Fruit fly (Drosophila melanogaster): ENCODE measurements around the gene BBS5.

Gene BBS5

DNA sequence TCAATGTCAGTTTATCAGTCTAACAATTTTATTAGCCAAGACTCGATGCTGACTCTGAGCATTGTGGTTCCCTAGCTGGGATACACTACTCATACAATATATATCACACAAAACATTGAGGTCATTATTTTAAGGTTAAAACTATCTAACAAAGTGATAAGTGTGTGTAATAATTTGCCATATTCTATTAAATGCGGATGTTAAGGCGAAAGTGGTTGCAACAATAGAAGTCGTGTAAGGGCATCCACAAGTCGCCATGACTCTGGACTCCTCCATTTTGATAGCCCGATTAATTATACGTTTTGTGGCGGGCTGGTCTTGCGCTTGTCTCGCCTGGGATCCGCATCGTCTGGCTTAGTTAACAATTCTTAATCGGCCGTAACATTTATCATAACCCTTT lies 30.7 kb downstream of the BBS5 start (continued):
- TF ChIP-seq al (GFP tag; IDR thresholded peaks at IDR 0.05): no peak
- peak; percentile 45 for TF ChIP-seq fd64A (GFP tag; optimal IDR thresholded peaks at IDR 0.05)
- no peak for TF ChIP-seq br (optimal IDR thresholded peaks at IDR 0.05)
- TF ChIP-seq CG13624 (GFP tag; optimal IDR thresholded peaks at IDR 0.05): no peak
- peak in 1 of 3 experiments; percentile 27 for TF ChIP-seq Stat92E (GFP tag; optimal IDR thresholded peaks at IDR 0.05)
- TF ChIP-seq cas (GFP tag; IDR thresholded peaks at IDR 0.05): no peak
- no peak for TF ChIP-seq ham (GFP tag; IDR thresholded peaks at IDR 0.05)
- TF ChIP-seq Med (GFP tag): peak; percentile 83
- no peak for TF ChIP-seq YL-1 (GFP tag; optimal IDR thresholded peaks at IDR 0.05)
- peak; percentile 10 for TF ChIP-seq Asciz (GFP tag; optimal IDR thresholded peaks at IDR 0.05)
- peak; percentile 35 for TF ChIP-seq CG12219 (GFP tag; optimal IDR thresholded peaks at IDR 0.05)
- TF ChIP-seq BtbVII (GFP tag; optimal IDR thresholded peaks at IDR 0.05): no peak
- TF ChIP-seq gro (GFP tag; optimal IDR thresholded peaks at IDR 0.05): no peak
- no peak for TF ChIP-seq stc (GFP tag; IDR thresholded peaks at IDR 0.05)
- TF ChIP-seq CG8765 (GFP tag; IDR thresholded peaks at IDR 0.05): no peak
- peak; percentile 98 for TF ChIP-seq D19A (tag; optimal IDR thresholded peaks at IDR 0.05)
- TF ChIP-seq CG18764 (GFP tag; optimal IDR thresholded peaks at IDR 0.05): no peak
- peak; percentile 22 for TF ChIP-seq NfI (GFP tag; optimal IDR thresholded peaks at IDR 0.05)
- no peak for TF ChIP-seq kah (GFP tag; optimal IDR thresholded peaks at IDR 0.05)
- TF ChIP-seq CG13123 (GFP tag; optimal IDR thresholded peaks at IDR 0.05): no peak
- no peak for TF ChIP-seq CG3726 (GFP tag; IDR thresholded peaks at IDR 0.05)
- no peak for TF ChIP-seq usp (GFP tag; optimal IDR thresholded peaks at IDR 0.05)
- peak in 1 of 2 experiments; percentile 44 for TF ChIP-seq Pdp1 (GFP tag; optimal IDR thresholded peaks at IDR 0.05)
- TF ChIP-seq CG3407 (GFP tag; optimal IDR thresholded peaks at IDR 0.05): peak; percentile 17
- TF ChIP-seq Dip2 (GFP tag; IDR thresholded peaks at IDR 0.05): no peak
- no peak for TF ChIP-seq CTCF (GFP tag; optimal IDR thresholded peaks at IDR 0.05)
- TF ChIP-seq slp2 (GFP tag; optimal IDR thresholded peaks at IDR 0.05): peak; percentile 17
- no peak for TF ChIP-seq NFAT (GFP tag; IDR thresholded peaks at IDR 0.05)
- no peak for TF ChIP-seq sqz (GFP tag; optimal IDR thresholded peaks at IDR 0.05)
- TF ChIP-seq Fer2 (tag; optimal IDR thresholded peaks at IDR 0.05): no peak
- no peak for TF ChIP-seq Fer1 (GFP tag; optimal IDR thresholded peaks at IDR 0.05)
- TF ChIP-seq GATAe (GFP tag; conservative IDR thresholded peaks at IDR 0.05): no peak
- no peak for TF ChIP-seq grn (GFP tag; optimal IDR thresholded peaks at IDR 0.05)
- TF ChIP-seq tio (GFP tag; optimal IDR thresholded peaks at IDR 0.05): no peak
- TF ChIP-seq crc (GFP tag; optimal IDR thresholded peaks at IDR 0.05): no peak
- no peak for TF ChIP-seq CG15269 (tag; optimal IDR thresholded peaks at IDR 0.05)
- TF ChIP-seq gsb (GFP tag; IDR thresholded peaks at IDR 0.05): no peak
- peak in 1 of 3 experiments; percentile 81 for TF ChIP-seq lola (GFP tag; optimal IDR thresholded peaks at IDR 0.05)
- TF ChIP-seq CG11695 (GFP tag; IDR thresholded peaks at IDR 0.05): no peak
- TF ChIP-seq ap (GFP tag; IDR thresholded peaks at IDR 0.05): no peak
- no peak for TF ChIP-seq CG18619 (GFP tag; optimal IDR thresholded peaks at IDR 0.05)
- no peak for TF ChIP-seq CG18599 (GFP tag; optimal IDR thresholded peaks at IDR 0.05)
- no peak for TF ChIP-seq tap (tag; optimal IDR thresholded peaks at IDR 0.05)
- no peak for TF ChIP-seq Hmx (GFP tag; optimal IDR thresholded peaks at IDR 0.05)
- no peak for TF ChIP-seq Blimp-1 (GFP tag; optimal IDR thresholded peaks at IDR 0.05)
- TF ChIP-seq CG17385 (GFP tag; optimal IDR thresholded peaks at IDR 0.05): peak; percentile 8
- no peak for TF ChIP-seq seq (GFP tag; IDR thresholded peaks at IDR 0.05)
- TF ChIP-seq bcd (GFP tag; optimal IDR thresholded peaks at IDR 0.05): peak; percentile 22
- TF ChIP-seq Bdp1 (GFP tag; optimal IDR thresholded peaks at IDR 0.05): no peak
- TF ChIP-seq dm (GFP tag; optimal IDR thresholded peaks at IDR 0.05): no peak
- no peak for TF ChIP-seq Lhr (GFP tag; optimal IDR thresholded peaks at IDR 0.05)
- no peak for TF ChIP-seq insv (GFP tag; optimal IDR thresholded peaks at IDR 0.05)
- peak; percentile 79 for TF ChIP-seq CG10979 (tag; optimal IDR thresholded peaks at IDR 0.05)
